Worm (Caenorhabditis elegans): ENCODE results near the gene F22F7.4.

DNA sequence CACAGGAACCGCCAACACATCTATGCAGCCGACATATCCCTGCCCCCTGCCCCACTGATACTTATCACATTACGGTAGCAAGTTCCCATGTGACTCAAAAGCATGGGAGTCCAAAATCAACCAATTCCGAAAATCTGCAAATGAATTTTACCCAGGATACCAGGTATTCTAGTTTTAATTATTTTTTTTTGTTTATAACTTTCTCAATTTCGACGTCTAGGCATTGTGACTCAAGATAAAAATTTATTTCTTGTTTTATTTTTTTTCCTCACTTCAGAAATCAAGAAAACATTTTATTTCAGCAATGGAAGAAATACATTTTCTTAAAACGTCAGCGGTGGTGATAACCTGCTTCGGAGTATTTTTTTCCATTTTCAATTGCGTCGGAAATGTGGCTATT lies 45.6 kb upstream of the F22F7.4 start, which contains the start of gene srbc-24:
- no peak for TF ChIP-seq bed-3 (GFP tag; optimal IDR thresholded peaks at IDR 0.05)
- no peak for TF ChIP-seq nhr-2 (tag; optimal IDR thresholded peaks at IDR 0.05)
- no peak for TF ChIP-seq unc-62 (GFP tag; optimal IDR thresholded peaks at IDR 0.05)
- TF ChIP-seq ztf-11 (tag; optimal IDR thresholded peaks at IDR 0.05), result no peak
- no peak for TF ChIP-seq lsy-2 (tag; optimal IDR thresholded peaks at IDR 0.05)
- TF ChIP-seq lin-32 (GFP tag; optimal IDR thresholded peaks at IDR 0.05), result no peak
- no peak for TF ChIP-seq nhr-28 (tag; optimal IDR thresholded peaks at IDR 0.05)
- no peak for TF ChIP-seq snpc-4 (tag; optimal IDR thresholded peaks at IDR 0.05)
- no peak for TF ChIP-seq pha-4 (tag; optimal IDR thresholded peaks at IDR 0.05)
- no peak for TF ChIP-seq elt-3 (tag; optimal IDR thresholded peaks at IDR 0.05)
- no peak for TF ChIP-seq unc-120 (tag; optimal IDR thresholded peaks at IDR 0.05; ENCODE audit: poor library complexity, severe bottlenecking)
- TF ChIP-seq hlh-1 (tag; optimal IDR thresholded peaks at IDR 0.05), result no peak

All from whole organism, mixed stage, embryonic.